Fruit fly (Drosophila melanogaster) whole organism, prepupa: ENCODE measurements around the gene CG44355.

Experiments
- CG10631 ChIP-seq: fragments of 200-800 bp; sonication (Bioruptor generic); optimal IDR thresholded peaks from 2 replicates; lab custom pipeline; 2016; ENCODE audit warnings: missing biosample characterization, missing genetic modification characterization
- CG11294 ChIP-seq: fragments of 200-800 bp; sonication (Bioruptor generic); IDR thresholded peaks from 2 replicates; pipeline ENCODE4 v1.3.6; 2022; ENCODE audit warnings: missing biosample characterization, missing genetic modification characterization
- CG11762 ChIP-seq: fragments of 200-800 bp; sonication (Bioruptor generic); optimal IDR thresholded peaks from 3 replicates; lab custom pipeline; 2016; ENCODE audit warnings: missing biosample characterization, missing genetic modification characterization; ENCODE audit not compliant: insufficient read depth
- CG11902 ChIP-seq: fragments of 200-800 bp; sonication (Bioruptor generic); optimal IDR thresholded peaks from 3 replicates; lab custom pipeline; 2016; ENCODE audit warnings: missing biosample characterization, missing genetic modification characterization
- CG15336 ChIP-seq: fragments of 200-800 bp; sonication (Bioruptor generic); IDR thresholded peaks from 2 replicates; pipeline ENCODE4 v1.3.6; 2022; ENCODE audit warnings: missing biosample characterization, missing genetic modification characterization
- CG1621 ChIP-seq: fragments of 200-800 bp; sonication (Bioruptor generic); optimal IDR thresholded peaks from 3 replicates; lab custom pipeline; 2018; ENCODE audit warnings: missing biosample characterization, mild to moderate bottlenecking, missing genetic modification characterization
- CG16779 ChIP-seq: fragments of 200-800 bp; sonication (Bioruptor generic); optimal IDR thresholded peaks from 3 replicates; lab custom pipeline; 2017; ENCODE audit warnings: missing biosample characterization, mild to moderate bottlenecking, missing genetic modification characterization
- CG3032 ChIP-seq: fragments of 200-800 bp; optimal IDR thresholded peaks from 2 replicates; lab custom pipeline; 2019; ENCODE audit warnings: missing biosample characterization, mild to moderate bottlenecking, missing genetic modification characterization, moderate library complexity
- CG32006 ChIP-seq: fragments of 200-800 bp; sonication (Bioruptor generic); optimal IDR thresholded peaks from 3 replicates; lab custom pipeline; 2017; ENCODE audit warnings: missing biosample characterization, mild to moderate bottlenecking, missing genetic modification characterization
- CG3919 ChIP-seq: fragments of 200-800 bp; sonication (Bioruptor generic); optimal IDR thresholded peaks from 3 replicates; lab custom pipeline; 2016; ENCODE audit warnings: missing biosample characterization, missing genetic modification characterization
- CG4318 ChIP-seq: fragments of 200-800 bp; sonication (Bioruptor generic); optimal IDR thresholded peaks from 3 replicates; lab custom pipeline; 2017; ENCODE audit warnings: missing biosample characterization, mild to moderate bottlenecking, missing genetic modification characterization
- CG6276 ChIP-seq: fragments of 200-800 bp; sonication (Bioruptor generic); optimal IDR thresholded peaks from 2 replicates; lab custom pipeline; 2017; ENCODE audit warnings: missing biosample characterization, mild to moderate bottlenecking, missing genetic modification characterization
- CG6792 ChIP-seq: fragments of 200-800 bp; sonication (Bioruptor generic); optimal IDR thresholded peaks from 3 replicates; lab custom pipeline; 2016; ENCODE audit warnings: missing biosample characterization, missing genetic modification characterization
- CG6854 ChIP-seq: fragments of 200-800 bp; sonication (Bioruptor generic); optimal IDR thresholded peaks from 2 replicates; lab custom pipeline; 2017; ENCODE audit warnings: missing biosample characterization, mild to moderate bottlenecking, missing genetic modification characterization
- CG7368 ChIP-seq: fragments of 200-800 bp; sonication (Bioruptor generic); optimal IDR thresholded peaks from 3 replicates; lab custom pipeline; 2016; ENCODE audit warnings: missing biosample characterization, missing genetic modification characterization
- CG8119 ChIP-seq: fragments of 200-800 bp; sonication (Bioruptor generic); IDR thresholded peaks from 3 replicates; pipeline ENCODE4 v1.3.6; 2022; ENCODE audit warnings: missing biosample characterization, missing genetic modification characterization
- CG8319 ChIP-seq: fragments of 200-800 bp; sonication (Bioruptor generic); optimal IDR thresholded peaks from 3 replicates; lab custom pipeline; 2016; ENCODE audit warnings: missing biosample characterization, missing genetic modification characterization
- CG8632 ChIP-seq: fragments of 200-800 bp; sonication (Bioruptor generic); optimal IDR thresholded peaks from 3 replicates; lab custom pipeline; 2016; ENCODE audit warnings: missing biosample characterization, missing genetic modification characterization
- CG9139 ChIP-seq: fragments of 200-800 bp; sonication (Bioruptor generic); optimal IDR thresholded peaks from 3 replicates; lab custom pipeline; 2017; ENCODE audit warnings: missing biosample characterization, mild to moderate bottlenecking, missing genetic modification characterization
- Eip75B ChIP-seq: fragments of 200-800 bp; sonication (Bioruptor generic); optimal IDR thresholded peaks from 3 replicates; lab custom pipeline; 2016; ENCODE audit warnings: missing biosample characterization, missing genetic modification characterization
- Eip78C ChIP-seq: fragments of 200-800 bp; sonication (Bioruptor generic); peaks from one replicate; lab custom pipeline; 2016; ENCODE audit warnings: missing biosample characterization, missing genetic modification characterization
- Eip93F ChIP-seq: fragments of 200-800 bp; sonication (Bioruptor generic); optimal IDR thresholded peaks from 2 replicates; lab custom pipeline; 2016; ENCODE audit warnings: missing biosample characterization, mild to moderate bottlenecking, missing genetic modification characterization
- Ets21C ChIP-seq: fragments of 200-800 bp; sonication (Bioruptor generic); optimal IDR thresholded peaks from 3 replicates; lab custom pipeline; 2016; ENCODE audit warnings: missing biosample characterization, missing genetic modification characterization
- Ets96B ChIP-seq: fragments of 200-800 bp; optimal IDR thresholded peaks from 2 replicates; lab custom pipeline; 2019; ENCODE audit warnings: missing biosample characterization, mild to moderate bottlenecking, missing genetic modification characterization, moderate library complexity
- Gug ChIP-seq: fragments of 200-800 bp; sonication (Bioruptor generic); IDR thresholded peaks from 2 replicates; pipeline ENCODE4 v1.3.6; 2022; ENCODE audit warnings: missing biosample characterization, missing genetic modification characterization
- Hr38 ChIP-seq: sonication (Bioruptor generic); optimal IDR thresholded peaks from 2 replicates; lab custom pipeline; 2016; ENCODE audit warnings: missing biosample characterization, missing genetic modification characterization
- Hr39 ChIP-seq: fragments of 200-800 bp; sonication (Bioruptor generic); optimal IDR thresholded peaks from 2 replicates; lab custom pipeline; 2016; ENCODE audit warnings: missing biosample characterization, missing genetic modification characterization
- Met ChIP-seq: fragments of 200-800 bp; sonication (Bioruptor generic); optimal IDR thresholded peaks from 3 replicates; lab custom pipeline; 2016; ENCODE audit warnings: missing biosample characterization, missing genetic modification characterization
- Smox ChIP-seq: fragments of 200-800 bp; sonication (Bioruptor generic); optimal IDR thresholded peaks from 3 replicates; lab custom pipeline; 2016; ENCODE audit warnings: missing biosample characterization, missing genetic modification characterization
- achi ChIP-seq: fragments of 200-800 bp; sonication (Bioruptor generic); optimal IDR thresholded peaks from 3 replicates; lab custom pipeline; 2016; ENCODE audit warnings: missing biosample characterization, missing genetic modification characterization
- cyc ChIP-seq: fragments of 200-800 bp; sonication (Bioruptor generic); optimal IDR thresholded peaks from 3 replicates; lab custom pipeline; 2016; ENCODE audit warnings: missing biosample characterization, missing genetic modification characterization
- dsx ChIP-seq: fragments of 200-800 bp; optimal IDR thresholded peaks from 3 replicates; lab custom pipeline; 2019; ENCODE audit warnings: missing biosample characterization, mild to moderate bottlenecking, missing genetic modification characterization, moderate library complexity; ENCODE audit not compliant: poor library complexity, severe bottlenecking
- eg ChIP-seq: fragments of 200-800 bp; sonication (Bioruptor generic); IDR thresholded peaks from 3 replicates; pipeline ENCODE4 v1.3.6; 2022; ENCODE audit warnings: missing biosample characterization, missing genetic modification characterization
- esn ChIP-seq: fragments of 200-800 bp; sonication (Bioruptor generic); optimal IDR thresholded peaks from 2 replicates; lab custom pipeline; 2016; ENCODE audit warnings: missing biosample characterization, mild to moderate bottlenecking, missing genetic modification characterization, moderate library complexity
- fd85E ChIP-seq: fragments of 200-800 bp; sonication (Bioruptor generic); optimal IDR thresholded peaks from 3 replicates; lab custom pipeline; 2016; ENCODE audit warnings: missing biosample characterization, missing genetic modification characterization
- fkh ChIP-seq: fragments of 200-800 bp; sonication (Bioruptor generic); optimal IDR thresholded peaks from 3 replicates; lab custom pipeline; 2017; ENCODE audit warnings: missing biosample characterization, mild to moderate bottlenecking, missing genetic modification characterization, moderate library complexity
- pdm3 ChIP-seq: fragments of 200-800 bp; sonication (Bioruptor generic); optimal IDR thresholded peaks from 3 replicates; lab custom pipeline; 2016; ENCODE audit warnings: missing biosample characterization, missing genetic modification characterization
- spab ChIP-seq: fragments of 200-800 bp; sonication (Bioruptor generic); optimal IDR thresholded peaks from 2 replicates; lab custom pipeline; 2017; ENCODE audit warnings: missing biosample characterization, mild to moderate bottlenecking, missing genetic modification characterization, missing genetic modification reagents
- ss ChIP-seq, 2 experiments: fragments of 200-800 bp; sonication (Bioruptor generic); optimal IDR thresholded peaks; 2 replicates in 1 of 2; 3 replicates in 1 of 2; lab custom pipeline; 2017 to 2018; ENCODE audit warnings: mild to moderate bottlenecking in 2 of 2, missing biosample characterization in 2 of 2, missing genetic modification characterization in 2 of 2, moderate library complexity in 1 of 2
- svp ChIP-seq: fragments of 200-800 bp; sonication (Bioruptor generic); peaks from one replicate; lab custom pipeline; 2016; ENCODE audit warnings: missing biosample characterization, missing genetic modification characterization
- topi ChIP-seq: fragments of 200-800 bp; sonication (Bioruptor generic); optimal IDR thresholded peaks from 3 replicates; lab custom pipeline; 2016; ENCODE audit warnings: missing biosample characterization, missing genetic modification characterization
- vri ChIP-seq: fragments of 200-800 bp; sonication (Bioruptor generic); optimal IDR thresholded peaks from 3 replicates; lab custom pipeline; 2016; ENCODE audit warnings: missing biosample characterization, mild to moderate bottlenecking, missing genetic modification characterization

The CG44355 gene

dm6 chr3L:12266343-12267287 is 44.0 kb upstream of the CG44355 start, which contains the start of gene app (continued):
- TF ChIP-seq CG11294 (GFP tag; lab: Robert Waterston, UW) (peak; percentile 91), svp (GFP tag; lab: Kevin White, UChicago) (peak; percentile 96), achi (peak; percentile 90), CG11902 (GFP tag; lab: Kevin White, UChicago) (peak; percentile 86), pdm3 (GFP tag; lab: Kevin White, UChicago) (peak; percentile 92), CG10631 (GFP tag; lab: Kevin White, UChicago) (peak; percentile 90), CG6792 (GFP tag; lab: Kevin White, UChicago) (peak; percentile 92), ss (GFP tag; optimal IDR thresholded peaks at IDR 0.05; lab: Kevin White, UChicago) (peak; percentile 76 to 91), CG8319 (GFP tag; lab: Kevin White, UChicago) (peak; percentile 84), cyc (GFP tag; lab: Kevin White, UChicago) (peak; percentile 89), Hr38 (GFP tag; lab: Kevin White, UChicago) (no peak), Ets21C (peak; percentile 84), fkh (peak; percentile 15), Met (peak; percentile 90), CG1621 (tag; lab: Kevin White, UChicago) (peak; percentile 93), eg (GFP tag; lab: Robert Waterston, UW) (peak; percentile 97), esn (GFP tag; lab: Kevin White, UChicago) (peak; percentile 89), CG7368 (GFP tag; lab: Kevin White, UChicago) (peak; percentile 87), CG9139 (peak; percentile 71), Eip93F (GFP tag; lab: Kevin White, UChicago) (peak; percentile 88), fd85E (GFP tag; lab: Kevin White, UChicago) (peak; percentile 72), Hr39 (peak; percentile 90), CG11762 (GFP tag; lab: Kevin White, UChicago) (peak; percentile 86)

- TF ChIP-seq fkh (no peak), svp (GFP tag; lab: Kevin White, UChicago) (peak; percentile 75)
Observed at dm6 chr3L:12267332-12267914, 43.2 kb upstream of the CG44355 start, which contains the start of gene CG32100. Gene CG32100 (plus strand): TSS chr3L:12267528.

dm6 chr3L:12269867-12270266 is 40.7 kb upstream of the CG44355 start:
- no peak for TF ChIP-seq CG16779 (tag; lab: Kevin White, UChicago)
- TF ChIP-seq Met: peak; percentile 7
- TF ChIP-seq Hr38 (GFP tag; lab: Kevin White, UChicago): no peak
- peak; percentile 56 for TF ChIP-seq vri
- TF ChIP-seq CG15336: peak; percentile 68
- peak; percentile 32 for TF ChIP-seq esn (GFP tag; lab: Kevin White, UChicago)

dm6 chr3L:12271195-12271618 is 39.4 kb upstream of the CG44355 start, which contains the start of gene Pbgs:
Gene Pbgs (minus strand): TSS chr3L:12271345.
- TF ChIP-seq Smox (GFP tag; lab: Kevin White, UChicago): no peak
- TF ChIP-seq cyc (GFP tag; lab: Kevin White, UChicago): no peak
- peak; percentile 7 to 21 for TF ChIP-seq ss (GFP tag; optimal IDR thresholded peaks at IDR 0.05; lab: Kevin White, UChicago)
- TF ChIP-seq CG4318 (GFP tag; lab: Kevin White, UChicago): no peak
- peak; percentile 79 for TF ChIP-seq Eip78C (GFP tag; lab: Kevin White, UChicago)
- no peak for TF ChIP-seq CG10631 (GFP tag; lab: Kevin White, UChicago)
- TF ChIP-seq Gug (GFP tag; lab: Robert Waterston, UW): no peak
- peak; percentile 4 for TF ChIP-seq CG32006
- peak; percentile 47 for TF ChIP-seq dsx
- peak; percentile 13 for TF ChIP-seq CG8632 (GFP tag; lab: Kevin White, UChicago)
- TF ChIP-seq CG8119 (GFP tag; lab: Robert Waterston, UW): peak; percentile 27; the same call in 1 of the 3 replicates
- TF ChIP-seq CG6854 (GFP tag; lab: Kevin White, UChicago): peak; percentile 6
- no peak for TF ChIP-seq vri
- TF ChIP-seq CG3032 (tag; lab: Kevin White, UChicago): peak; percentile 61
- TF ChIP-seq Ets96B (tag; lab: Kevin White, UChicago): peak; percentile 49
- TF ChIP-seq CG11762 (GFP tag; lab: Kevin White, UChicago): no peak
- peak; percentile 18 for TF ChIP-seq topi (GFP tag; lab: Kevin White, UChicago)
- peak; percentile 3 for TF ChIP-seq CG9139
- no peak for TF ChIP-seq spab (GFP tag; lab: Kevin White, UChicago)
- peak; percentile 8 for TF ChIP-seq CG6792 (GFP tag; lab: Kevin White, UChicago)
- peak; percentile 27 for TF ChIP-seq CG3919 (GFP tag; lab: Kevin White, UChicago)
- TF ChIP-seq Eip75B (GFP tag; lab: Kevin White, UChicago): no peak
- TF ChIP-seq CG6276 (GFP tag; lab: Kevin White, UChicago): peak; percentile 47
- TF ChIP-seq svp (GFP tag; lab: Kevin White, UChicago): peak; percentile 56
